Fruit fly (Drosophila melanogaster): ENCODE data around the gene Spn77Bc.

dm6 chr3L:20375467-20375866, 33.0 kb downstream of the Spn77Bc start:
- TF ChIP-seq D (optimal IDR thresholded peaks at IDR 0.05) (no peak), D (GFP tag; optimal IDR thresholded peaks at IDR 0.05) (no peak), ham (GFP tag; IDR thresholded peaks at IDR 0.05) (no peak), lola (GFP tag; optimal IDR thresholded peaks at IDR 0.05) (no peak), shn (GFP tag; optimal IDR thresholded peaks at IDR 0.05) (no peak), CG15601 (tag; optimal IDR thresholded peaks at IDR 0.05) (no peak), Awh (GFP tag; IDR thresholded peaks at IDR 0.05) (no peak), z (GFP tag; IDR thresholded peaks at IDR 0.05) (no peak), Taf1 (GFP tag; IDR thresholded peaks at IDR 0.05) (no peak), CG12236 (GFP tag; optimal IDR thresholded peaks at IDR 0.05) (no peak), corto (GFP tag; optimal IDR thresholded peaks at IDR 0.05) (no peak), CG8388 (GFP tag; optimal IDR thresholded peaks at IDR 0.05) (no peak), Jarid2 (GFP tag; optimal IDR thresholded peaks at IDR 0.05) (no peak), vfl (GFP tag; optimal IDR thresholded peaks at IDR 0.05) (no peak), CG7963 (GFP tag; IDR thresholded peaks at IDR 0.05; ENCODE audit: partially characterized antibody) (no peak)
